Worm (Caenorhabditis elegans) whole organism, midembryonic: ENCODE data around the gene stc-1.

Experiments
- T22C8.4 ChIP-seq: fragments of 200-800 bp; sonication (Bioruptor generic); IDR thresholded peaks from 2 replicates; pipeline ENCODE4 v1.3.6; 2022; ENCODE audit warnings: missing genetic modification characterization, missing compliant biosample characterization
- cog-1 ChIP-seq: sonication (generic microtip); optimal IDR thresholded peaks from 2 replicates; lab custom pipeline; 2016; ENCODE audit warnings: missing genetic modification characterization, missing compliant biosample characterization
- flt-1 ChIP-seq: fragments of 200-800 bp; sonication (Bioruptor generic); IDR thresholded peaks from 2 replicates; pipeline ENCODE4 v1.3.6; 2022; ENCODE audit warnings: missing genetic modification characterization, missing compliant biosample characterization
- ref-1 ChIP-seq: fragments of 200-800 bp; sonication (Bioruptor generic); conservative IDR thresholded peaks from 2 replicates; pipeline ENCODE4 v1.3.6; 2022; ENCODE audit warnings: missing genetic modification reagents, missing genetic modification characterization, missing compliant biosample characterization

- TF ChIP-seq ref-1 (GFP tag; lab: Robert Waterston, UW) (no peak), T22C8.4 (GFP tag; lab: Robert Waterston, UW) (no peak), cog-1 (tag; lab: Kevin White, UChicago) (no peak), flt-1 (no peak)
Observed at ce11 chrII:8589227-8589626, 23.3 kb upstream of the stc-1 start.
